Fruit fly (Drosophila melanogaster) whole organism, embryonic: ENCODE measurements around the gene CG8460.

Experiments used
- Abd-B ChIP-seq: fragments of 200-800 bp; sonication (Bioruptor generic); optimal IDR thresholded peaks from 2 replicates; lab custom pipeline; 2018; ENCODE audit warnings: missing biosample characterization, mild to moderate bottlenecking, missing genetic modification characterization, moderate library complexity
- Antp ChIP-seq: fragments of 200-800 bp; sonication (Bioruptor generic); optimal IDR thresholded peaks from 3 replicates; lab custom pipeline; 2016; ENCODE audit warnings: missing biosample characterization, missing genetic modification characterization
- Atf-2 ChIP-seq: fragments of 200-800 bp; sonication (Bioruptor generic); optimal IDR thresholded peaks from 2 replicates; lab custom pipeline; 2016; ENCODE audit warnings: missing biosample characterization, missing genetic modification characterization
- CG10366 ChIP-seq: fragments of 200-800 bp; sonication (Bioruptor generic); IDR thresholded peaks from 2 replicates; pipeline ENCODE4 v1.3.6; 2022; ENCODE audit warnings: missing biosample characterization, missing genetic modification characterization
- CG11456 ChIP-seq: fragments of 200-800 bp; sonication (Bioruptor generic); IDR thresholded peaks from 3 replicates; pipeline ENCODE4 v1.3.6; 2022; ENCODE audit warnings: missing biosample characterization, missing genetic modification characterization
- CG13123 ChIP-seq: fragments of 200-800 bp; sonication (Bioruptor generic); optimal IDR thresholded peaks from 2 replicates; lab custom pipeline; 2016; ENCODE audit warnings: missing biosample characterization, missing genetic modification characterization
- CG1602 ChIP-seq: fragments of 200-800 bp; sonication (Bioruptor generic); optimal IDR thresholded peaks from 3 replicates; lab custom pipeline; 2016; ENCODE audit warnings: missing biosample characterization, missing genetic modification characterization
- CG16815 ChIP-seq: fragments of 200-800 bp; sonication (Bioruptor generic); optimal IDR thresholded peaks from 3 replicates; lab custom pipeline; 2017; ENCODE audit warnings: missing biosample characterization, mild to moderate bottlenecking, missing genetic modification characterization
- CG18011 ChIP-seq: fragments of 200-800 bp; sonication (Bioruptor generic); optimal IDR thresholded peaks from 2 replicates; lab custom pipeline; 2017; ENCODE audit warnings: missing biosample characterization, missing genetic modification characterization, mild to moderate bottlenecking, moderate library complexity, missing genotype
- CG18476 ChIP-seq: fragments of 200-800 bp; sonication (Bioruptor generic); optimal IDR thresholded peaks from 2 replicates; lab custom pipeline; 2016; ENCODE audit warnings: missing biosample characterization, mild to moderate bottlenecking, missing genetic modification characterization
- CG18599 ChIP-seq: fragments of 200-800 bp; sonication (Bioruptor generic); optimal IDR thresholded peaks from 3 replicates; lab custom pipeline; 2017; ENCODE audit warnings: missing biosample characterization, missing genetic modification characterization, mild to moderate bottlenecking, moderate library complexity, missing genetic modification reagents
- CG18619 ChIP-seq: fragments of 200-800 bp; sonication (Bioruptor generic); optimal IDR thresholded peaks from 3 replicates; lab custom pipeline; 2017; ENCODE audit warnings: missing biosample characterization, mild to moderate bottlenecking, missing genetic modification characterization
- CG2712 ChIP-seq: fragments of 200-800 bp; optimal IDR thresholded peaks from 3 replicates; lab custom pipeline; 2019; ENCODE audit warnings: missing biosample characterization, mild to moderate bottlenecking, missing genetic modification characterization, moderate library complexity
- CG3065 ChIP-seq: fragments of 200-800 bp; sonication (Bioruptor generic); optimal IDR thresholded peaks from 2 replicates; lab custom pipeline; 2016; ENCODE audit warnings: missing biosample characterization, missing genetic modification characterization
- CG31441 ChIP-seq: fragments of 200-800 bp; sonication (Bioruptor generic); IDR thresholded peaks from 2 replicates; pipeline ENCODE4 v1.3.6; 2022; ENCODE audit warnings: missing biosample characterization, missing genetic modification characterization
- CG34224 ChIP-seq: fragments of 200-800 bp; sonication (Bioruptor generic); IDR thresholded peaks from 3 replicates; pipeline ENCODE4 v1.3.6; 2022; ENCODE audit warnings: missing biosample characterization, missing genetic modification characterization; ENCODE audit not compliant: partially characterized antibody
- CG9727 ChIP-seq: fragments of 200-800 bp; sonication (Bioruptor generic); optimal IDR thresholded peaks from 3 replicates; lab custom pipeline; 2017; ENCODE audit warnings: missing biosample characterization, mild to moderate bottlenecking, missing genetic modification characterization
- CTCF ChIP-seq: fragments of 200-800 bp; sonication (Bioruptor generic); optimal IDR thresholded peaks from 2 replicates; lab custom pipeline; 2017; ENCODE audit warnings: missing biosample characterization, mild to moderate bottlenecking, missing genetic modification characterization, moderate library complexity
- D ChIP-seq, 2 experiments: fragments of 200-800 bp in 1 of 2; fragments of >200 bp in 1 of 2; sonication (Bioruptor generic) in 1 of 2; optimal IDR thresholded peaks; 2 replicates in 1 of 2; 3 replicates in 1 of 2; lab custom pipeline; 2017; ENCODE audit warnings: mild to moderate bottlenecking in 1 of 2, missing biosample characterization in 1 of 2, missing genetic modification characterization in 1 of 2, missing genetic modification reagents in 1 of 2
- D19A ChIP-seq: fragments of 200-800 bp; optimal IDR thresholded peaks from 3 replicates; lab custom pipeline; 2019; ENCODE audit warnings: missing biosample characterization, mild to moderate bottlenecking, missing genetic modification characterization, moderate library complexity
- E2f1 ChIP-seq: fragments of 200-800 bp; sonication (Bioruptor generic); IDR thresholded peaks from 2 replicates; pipeline ENCODE4 v1.3.6; 2022; ENCODE audit warnings: missing biosample characterization, missing genetic modification characterization
- Eip74EF ChIP-seq, 2 experiments: fragments of 200-800 bp in 1 of 2; fragments of >200 bp in 1 of 2; sonication (Bioruptor generic) in 1 of 2; optimal IDR thresholded peaks; 2 replicates each; lab custom pipeline; 2017 to 2019; ENCODE audit warnings: missing biosample characterization in 2 of 2, missing genetic modification characterization in 2 of 2, mild to moderate bottlenecking in 1 of 2, moderate library complexity in 1 of 2
- HmgZ ChIP-seq: fragments of 200-800 bp; sonication (Bioruptor generic); optimal IDR thresholded peaks from 2 replicates; lab custom pipeline; 2018; ENCODE audit warnings: missing biosample characterization, mild to moderate bottlenecking, missing genetic modification characterization
- Hr51 ChIP-seq, 2 experiments: fragments of 200-800 bp; sonication (Bioruptor generic); optimal IDR thresholded peaks; 2 replicates in 1 of 2; 3 replicates in 1 of 2; lab custom pipeline; 2016 to 2018; ENCODE audit warnings: missing biosample characterization in 2 of 2, missing genetic modification characterization in 2 of 2, mild to moderate bottlenecking in 1 of 2, moderate library complexity in 1 of 2
- Hr78 ChIP-seq, 2 experiments: fragments of 200-800 bp in 1 of 2; fragments of >200 bp in 1 of 2; sonication (Bioruptor generic) in 1 of 2; optimal IDR thresholded peaks; 2 replicates each; lab custom pipeline; 2017 to 2019; ENCODE audit warnings: missing biosample characterization in 2 of 2, missing genetic modification characterization in 2 of 2, mild to moderate bottlenecking in 1 of 2, moderate library complexity in 1 of 2
- NFAT ChIP-seq: fragments of 200-800 bp; sonication (Bioruptor generic); IDR thresholded peaks from 2 replicates; pipeline ENCODE4 v1.3.6; 2022; ENCODE audit warnings: missing biosample characterization, missing genetic modification characterization
- Scr ChIP-seq: fragments of 200-800 bp; sonication (Bioruptor generic); IDR thresholded peaks from 2 replicates; pipeline ENCODE4 v1.3.6; 2022; ENCODE audit warnings: missing biosample characterization, missing genetic modification characterization; ENCODE audit not compliant: partially characterized antibody
- Trl ChIP-seq, 3 experiments: fragments of >200 bp in 2 of 3; fragments of 200-800 bp in 1 of 3; sonication (Bioruptor generic) in 1 of 3; optimal IDR thresholded peaks; 2 replicates in 1 of 3; 3 replicates in 2 of 3; lab custom pipeline; 2016 to 2017; ENCODE audit warnings: missing biosample characterization in 1 of 3, missing genetic modification characterization in 1 of 3
- Vsx1 ChIP-seq: fragments of 200-800 bp; sonication (Bioruptor generic); optimal IDR thresholded peaks from 2 replicates; lab custom pipeline; 2017; ENCODE audit warnings: missing biosample characterization, mild to moderate bottlenecking, missing genetic modification characterization, missing genetic modification reagents
- bab2 ChIP-seq: fragments of 200-800 bp; sonication (Bioruptor generic); optimal IDR thresholded peaks from 2 replicates; lab custom pipeline; 2016; ENCODE audit warnings: missing biosample characterization, missing genetic modification characterization
- bbx ChIP-seq: fragments of 200-800 bp; sonication (Bioruptor generic); IDR thresholded peaks from 2 replicates; pipeline ENCODE4 v1.3.6; 2022; ENCODE audit warnings: missing biosample characterization, missing genetic modification characterization; ENCODE audit not compliant: partially characterized antibody
- corto ChIP-seq: fragments of 200-800 bp; sonication (Bioruptor generic); optimal IDR thresholded peaks from 2 replicates; lab custom pipeline; 2016; ENCODE audit warnings: missing biosample characterization, mild to moderate bottlenecking, missing genetic modification characterization, moderate library complexity
- ewg ChIP-seq: fragments of 200-800 bp; sonication (Bioruptor generic); optimal IDR thresholded peaks from 3 replicates; lab custom pipeline; 2017; ENCODE audit warnings: mild to moderate bottlenecking, missing biosample characterization, missing genetic modification reagents, missing genetic modification characterization
- fu2 ChIP-seq: fragments of 200-800 bp; sonication (Bioruptor generic); optimal IDR thresholded peaks from 2 replicates; lab custom pipeline; 2016; ENCODE audit warnings: missing biosample characterization, missing genetic modification characterization
- grau ChIP-seq: fragments of 200-800 bp; optimal IDR thresholded peaks from 3 replicates; lab custom pipeline; 2019; ENCODE audit warnings: missing biosample characterization, mild to moderate bottlenecking, missing genetic modification characterization, moderate library complexity
- hkb ChIP-seq, 2 experiments: fragments of 200-800 bp in 1 of 2; fragments of >200 bp in 1 of 2; sonication (Bioruptor generic) in 1 of 2; IDR thresholded peaks in 1 of 2; optimal IDR thresholded peaks in 1 of 2; 2 replicates each; pipeline versions ENCODE4 v1.3.6 to Lab custom; 2017 to 2022; ENCODE audit warnings: missing biosample characterization in 1 of 2, missing genetic modification characterization in 1 of 2
- jigr1 ChIP-seq: fragments of 200-800 bp; sonication (Bioruptor generic); IDR thresholded peaks from 3 replicates; pipeline ENCODE4 v1.3.6; 2022; ENCODE audit warnings: missing biosample characterization, missing genetic modification characterization
- klu ChIP-seq: fragments of 200-800 bp; sonication (Bioruptor generic); IDR thresholded peaks from 2 replicates; pipeline ENCODE4 v1.3.6; 2022; ENCODE audit warnings: missing biosample characterization, missing genetic modification characterization
- lov ChIP-seq, 2 experiments: fragments of 200-800 bp in 1 of 2; fragments of >200 bp in 1 of 2; sonication (Bioruptor generic) in 1 of 2; IDR thresholded peaks in 1 of 2; optimal IDR thresholded peaks in 1 of 2; 2 replicates in 1 of 2; 3 replicates in 1 of 2; pipeline versions ENCODE4 v1.3.6 to Lab custom; 2017 to 2022; ENCODE audit warnings: missing biosample characterization in 1 of 2, missing genetic modification characterization in 1 of 2
- nau ChIP-seq: fragments of 200-800 bp; sonication (Bioruptor generic); optimal IDR thresholded peaks from 3 replicates; lab custom pipeline; 2017; ENCODE audit warnings: missing biosample characterization, mild to moderate bottlenecking, missing genetic modification characterization, missing genetic modification reagents
- nom ChIP-seq: fragments of 200-800 bp; sonication (Bioruptor generic); optimal IDR thresholded peaks from 2 replicates; lab custom pipeline; 2017; ENCODE audit warnings: missing biosample characterization, missing genetic modification characterization, mild to moderate bottlenecking, moderate library complexity, missing genetic modification reagents
- rib ChIP-seq: fragments of 200-800 bp; sonication (Bioruptor generic); IDR thresholded peaks from 2 replicates; pipeline ENCODE4 v1.3.6; 2022; ENCODE audit warnings: missing biosample characterization, missing genetic modification characterization
- shn ChIP-seq: fragments of 200-800 bp; sonication (Bioruptor generic); optimal IDR thresholded peaks from 3 replicates; lab custom pipeline; 2016; ENCODE audit warnings: missing biosample characterization, missing genetic modification characterization
- slbo ChIP-seq: fragments of 200-800 bp; sonication (Bioruptor generic); IDR thresholded peaks from 2 replicates; pipeline ENCODE4 v1.3.6; 2022; ENCODE audit warnings: missing biosample characterization, missing genetic modification characterization
- trem ChIP-seq: fragments of 200-800 bp; optimal IDR thresholded peaks from 3 replicates; lab custom pipeline; 2019; ENCODE audit warnings: missing biosample characterization, mild to moderate bottlenecking, missing genetic modification characterization, moderate library complexity
- trh ChIP-seq: fragments of 200-800 bp; sonication (Bioruptor generic); optimal IDR thresholded peaks from 2 replicates; lab custom pipeline; 2016; ENCODE audit warnings: missing biosample characterization, missing genetic modification characterization
- twi ChIP-seq: fragments of 200-800 bp; optimal IDR thresholded peaks from 2 replicates; lab custom pipeline; 2019; ENCODE audit warnings: missing biosample characterization, mild to moderate bottlenecking, missing genetic modification characterization, moderate library complexity

The CG8460 gene

DNA sequence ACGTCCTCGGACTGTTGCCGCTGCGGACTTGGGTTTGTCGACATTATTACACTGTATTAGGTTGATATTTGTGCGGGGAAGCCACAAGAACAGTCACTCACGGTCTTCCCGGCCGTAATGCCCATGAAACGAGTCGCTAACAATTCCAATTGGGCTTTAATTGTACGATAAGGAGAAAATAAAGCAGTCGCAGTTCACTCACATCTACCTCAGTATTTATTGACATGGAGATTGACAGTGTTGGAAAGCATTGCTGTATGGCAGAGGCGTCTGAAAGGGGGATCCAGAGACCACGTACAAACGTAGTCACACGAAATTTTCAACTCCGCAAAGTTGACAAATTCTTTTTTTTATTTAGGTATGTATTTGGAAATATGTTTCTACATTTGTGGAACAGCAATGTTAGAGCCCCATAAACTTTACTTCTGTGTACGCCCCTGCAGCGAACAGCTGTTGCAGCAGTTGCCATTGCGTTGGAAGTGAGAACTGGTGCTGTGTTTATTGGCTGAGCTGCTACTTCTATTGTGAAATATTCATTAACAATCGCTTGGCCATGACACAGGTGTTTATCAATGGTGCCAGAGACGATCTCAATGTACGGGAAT lies 15.8 kb downstream of the CG8460 start, which contains the start of the genes CG8372 and CG8360 (continued):
- no peak for TF ChIP-seq D (optimal IDR thresholded peaks at IDR 0.05; lab: Kevin White, UChicago)
- TF ChIP-seq D (GFP tag; optimal IDR thresholded peaks at IDR 0.05; lab: Kevin White, UChicago), result peak; percentile 98
- TF ChIP-seq CG18599, result peak; percentile 99
- peak; percentile 42; the same call in 2 of the 3 replicates for TF ChIP-seq CG34224 (GFP tag; lab: Robert Waterston, UW)
- peak; percentile 49 for TF ChIP-seq Scr (GFP tag; lab: Robert Waterston, UW)
- TF ChIP-seq Eip74EF (GFP tag; optimal IDR thresholded peaks at IDR 0.05; lab: Kevin White, UChicago), result peak in 1 of 2 experiments; percentile 96
- TF ChIP-seq shn (GFP tag; lab: Kevin White, UChicago), result peak; percentile 99
- TF ChIP-seq twi, result peak; percentile 92
- peak; percentile 98 for TF ChIP-seq CG31441 (GFP tag; lab: Robert Waterston, UW)
- TF ChIP-seq fu2 (GFP tag; lab: Kevin White, UChicago), result peak; percentile 99
- peak; percentile 98 for TF ChIP-seq CG18619 (GFP tag; lab: Kevin White, UChicago)
- TF ChIP-seq D19A (tag; lab: Kevin White, UChicago), result peak; percentile 93
- TF ChIP-seq Vsx1 (GFP tag; lab: Kevin White, UChicago), result peak; percentile 96
- TF ChIP-seq CTCF (GFP tag; lab: Kevin White, UChicago), result peak; percentile 76
- peak; percentile 98 for TF ChIP-seq trh (GFP tag; lab: Kevin White, UChicago)
- TF ChIP-seq HmgZ, result peak; percentile 99
- TF ChIP-seq E2f1, result peak; percentile 99
- TF ChIP-seq jigr1 (GFP tag; lab: Robert Waterston, UW), result peak; percentile 97
- TF ChIP-seq CG3065 (GFP tag; lab: Kevin White, UChicago), result peak; percentile 97
- TF ChIP-seq Trl (optimal IDR thresholded peaks at IDR 0.05; lab: Kevin White, UChicago), result no peak
- TF ChIP-seq Trl (GFP tag; optimal IDR thresholded peaks at IDR 0.05; lab: Kevin White, UChicago), result peak; percentile 99
- peak in 1 of 2 experiments; percentile 89 for TF ChIP-seq Hr78 (GFP tag; optimal IDR thresholded peaks at IDR 0.05; lab: Kevin White, UChicago)
- TF ChIP-seq Atf-2 (GFP tag; lab: Kevin White, UChicago), result peak; percentile 99
- peak; percentile 99 for TF ChIP-seq CG1602 (GFP tag; lab: Kevin White, UChicago)
- peak; percentile 98 for TF ChIP-seq CG9727 (GFP tag; lab: Kevin White, UChicago)
- no peak for TF ChIP-seq hkb (optimal IDR thresholded peaks at IDR 0.05; lab: Kevin White, UChicago)
- TF ChIP-seq hkb (GFP tag; IDR thresholded peaks at IDR 0.05; lab: Robert Waterston, UW), result peak; percentile 99
- peak; percentile 98 for TF ChIP-seq CG18476 (GFP tag; lab: Kevin White, UChicago)
- peak; percentile 98 for TF ChIP-seq Abd-B (GFP tag; lab: Kevin White, UChicago)
- peak; percentile 99 for TF ChIP-seq rib (GFP tag; lab: Robert Waterston, UW)
- TF ChIP-seq corto (GFP tag; lab: Kevin White, UChicago), result peak; percentile 99
- peak; percentile 99 for TF ChIP-seq nau (GFP tag; lab: Kevin White, UChicago)
- peak; percentile 93 for TF ChIP-seq CG18011
- TF ChIP-seq CG13123 (GFP tag; lab: Kevin White, UChicago), result peak; percentile 98
- no peak for TF ChIP-seq bbx (GFP tag; lab: Robert Waterston, UW)
- peak; percentile 99 for TF ChIP-seq Hr51 (GFP tag; optimal IDR thresholded peaks at IDR 0.05; lab: Kevin White, UChicago)
- peak; percentile 97 for TF ChIP-seq grau (tag; lab: Kevin White, UChicago)
- peak; percentile 99 for TF ChIP-seq CG11456 (GFP tag; lab: Robert Waterston, UW)
- peak; percentile 99 for TF ChIP-seq CG10366
- TF ChIP-seq CG2712 (tag; lab: Kevin White, UChicago), result peak; percentile 99
- TF ChIP-seq ewg (GFP tag; lab: Kevin White, UChicago), result peak; percentile 95
- peak; percentile 99 for TF ChIP-seq slbo (GFP tag; lab: Robert Waterston, UW)
- TF ChIP-seq nom (GFP tag; lab: Kevin White, UChicago), result peak; percentile 98
- TF ChIP-seq CG16815, result peak; percentile 98
- peak; percentile 98 for TF ChIP-seq klu (GFP tag; lab: Robert Waterston, UW)
- TF ChIP-seq bab2 (GFP tag; lab: Kevin White, UChicago), result peak; percentile 99
- peak; percentile 96 for TF ChIP-seq trem (tag; lab: Kevin White, UChicago)
- peak; percentile 99 for TF ChIP-seq NFAT (GFP tag; lab: Robert Waterston, UW)
- TF ChIP-seq Antp (GFP tag; lab: Kevin White, UChicago), result peak; percentile 99
- TF ChIP-seq lov (optimal IDR thresholded peaks at IDR 0.05; lab: Kevin White, UChicago), result no peak
- TF ChIP-seq lov (GFP tag; IDR thresholded peaks at IDR 0.05; lab: Robert Waterston, UW), result peak; percentile 99
